Worm (Caenorhabditis elegans) whole organism, L1 larva: Measurements from ENCODE around the gene tyr-1.

Experiments
- ama-1 ChIP-seq: fragments of 150-350 bp; optimal IDR thresholded peaks from 2 replicates; lab custom pipeline; 2014
- blmp-1 ChIP-seq: fragments of 150-350 bp; optimal IDR thresholded peaks from 2 replicates; lab custom pipeline; 2014; ENCODE audit warnings: missing biosample characterization, missing genetic modification characterization
- ceh-8 ChIP-seq: fragments of 200-800 bp; sonication (Bioruptor generic); optimal IDR thresholded peaks from 2 replicates; lab custom pipeline; 2018; ENCODE audit warnings: mild to moderate bottlenecking, missing genetic modification characterization, moderate library complexity, missing compliant biosample characterization
- ces-1 ChIP-seq: fragments of 150-350 bp; optimal IDR thresholded peaks from 2 replicates; lab custom pipeline; 2014; ENCODE audit warnings: missing biosample characterization, missing genetic modification reagents, missing genetic modification characterization
- grh-1 ChIP-seq: fragments of 200-800 bp; sonication (Bioruptor generic); IDR thresholded peaks from 2 replicates; pipeline ENCODE4 v1.3.6; 2022; ENCODE audit warnings: missing genetic modification reagents, missing genetic modification characterization, missing compliant biosample characterization
- lin-13 ChIP-seq: fragments of 150-350 bp; optimal IDR thresholded peaks from 2 replicates; lab custom pipeline; 2014; ENCODE audit warnings: missing biosample characterization, missing genetic modification reagents, missing genetic modification characterization
- lin-15B ChIP-seq: fragments of 150-350 bp; sonication (generic microtip); optimal IDR thresholded peaks from 3 replicates; lab custom pipeline; 2014; ENCODE audit warnings: missing biosample characterization, missing genetic modification characterization
- mep-1 ChIP-seq: fragments of 150-350 bp; optimal IDR thresholded peaks from 2 replicates; lab custom pipeline; 2014; ENCODE audit warnings: missing biosample characterization, missing genetic modification characterization
- nhr-28 ChIP-seq: fragments of 150-350 bp; optimal IDR thresholded peaks from 2 replicates; lab custom pipeline; 2014; ENCODE audit warnings: missing biosample characterization, missing genetic modification characterization
- swsn-7 ChIP-seq: sonication (generic microtip); optimal IDR thresholded peaks from 2 replicates; lab custom pipeline; 2016; ENCODE audit warnings: missing genetic modification characterization, missing compliant biosample characterization
- unc-62 ChIP-seq: fragments of 150-350 bp; optimal IDR thresholded peaks from 2 replicates; lab custom pipeline; 2014; ENCODE audit warnings: missing biosample characterization, missing genetic modification reagents, missing genetic modification characterization
- zag-1 ChIP-seq: fragments of 150-350 bp; optimal IDR thresholded peaks from 2 replicates; lab custom pipeline; 2014; ENCODE audit warnings: missing biosample characterization, missing genetic modification characterization

- TF ChIP-seq mep-1 (tag; lab: Kevin White, UChicago): no peak
- TF ChIP-seq unc-62 (GFP tag; lab: Kevin White, UChicago): no peak
- TF ChIP-seq ces-1 (GFP tag; lab: Kevin White, UChicago): no peak
- no peak for TF ChIP-seq zag-1 (tag; lab: Kevin White, UChicago)
- TF ChIP-seq ceh-8 (GFP tag; lab: Kevin White, UChicago): no peak
- no peak for TF ChIP-seq grh-1
- TF ChIP-seq blmp-1: no peak
- no peak for TF ChIP-seq nhr-28 (tag; lab: Kevin White, UChicago)
- no peak for TF ChIP-seq swsn-7 (tag; lab: Kevin White, UChicago)
- TF ChIP-seq lin-15B (tag; lab: Kevin White, UChicago): no peak
- no peak for TF ChIP-seq lin-13 (GFP tag; lab: Kevin White, UChicago)
- TF ChIP-seq ama-1 (lab: Kevin White, UChicago): no peak
Measured at ce11 chrIII:7882900-7883299, 9.3 kb downstream of the tyr-1 start, which contains the start of gene ZK688.9.
